Worm (Caenorhabditis elegans): Measurements from ENCODE around the gene F55G7.5.

ce11 chrX:11968024-11968598, 29.4 kb upstream of the F55G7.5 start:
- TF ChIP-seq elt-1 (tag; optimal IDR thresholded peaks at IDR 0.05; ENCODE audit: borderline replicate concordance, insufficient read depth) (no peak), unc-62 (GFP tag; optimal IDR thresholded peaks at IDR 0.05) (no peak), unc-39 (tag; optimal IDR thresholded peaks at IDR 0.05) (no peak), nhr-237 (tag; optimal IDR thresholded peaks at IDR 0.05) (no peak), lin-13 (tag; optimal IDR thresholded peaks at IDR 0.05) (no peak), M03D4.4 (tag; optimal IDR thresholded peaks at IDR 0.05) (no peak), nhr-12 (tag; optimal IDR thresholded peaks at IDR 0.05) (no peak)
